Worm (Caenorhabditis elegans) whole organism, young adult: ENCODE results near the gene srh-214.

ENCODE experiments used
- F23B12.7 ChIP-seq: sonication (generic microtip); optimal IDR thresholded peaks from 2 replicates; lab custom pipeline; 2017; ENCODE audit warnings: missing genetic modification characterization, mild to moderate bottlenecking, missing compliant biosample characterization, antibody characterized with exemption, moderate library complexity; ENCODE audit not compliant: insufficient read depth
- F52B5.7 ChIP-seq: sonication (generic microtip); optimal IDR thresholded peaks from 2 replicates; lab custom pipeline; 2016; ENCODE audit warnings: mild to moderate bottlenecking, missing genetic modification characterization, missing compliant biosample characterization
- F55B11.4 ChIP-seq: sonication (generic microtip); optimal IDR thresholded peaks from 2 replicates; lab custom pipeline; 2016; ENCODE audit warnings: missing compliant biosample characterization, missing genetic modification characterization, borderline replicate concordance; ENCODE audit not compliant: insufficient read depth
- K12H6.12 ChIP-seq: fragments of 200-800 bp; sonication (Bioruptor generic); optimal IDR thresholded peaks from 2 replicates; lab custom pipeline; 2018; ENCODE audit warnings: mild to moderate bottlenecking, missing genetic modification characterization, missing compliant biosample characterization
- Y95B8A.8 ChIP-seq: fragments of 200-800 bp; sonication (Bioruptor generic); IDR thresholded peaks from 2 replicates; pipeline ENCODE4 v1.3.6; 2022; ENCODE audit warnings: missing genetic modification reagents, missing genetic modification characterization, missing compliant biosample characterization
- ZK185.1 ChIP-seq: sonication (generic microtip); optimal IDR thresholded peaks from 2 replicates; lab custom pipeline; 2016; ENCODE audit warnings: mild to moderate bottlenecking, missing genetic modification characterization, missing compliant biosample characterization; ENCODE audit not compliant: poor library complexity, severe bottlenecking
- ama-1 ChIP-seq, 3 experiments: fragments of 150-350 bp in 1 of 3; sonication (generic microtip) in 2 of 3; optimal IDR thresholded peaks; 2 replicates each; lab custom pipeline; 2014 to 2018; ENCODE audit warnings: missing biosample characterization in 2 of 3, missing genetic modification characterization in 2 of 3, missing genetic modification reagents in 2 of 3
- aptf-3 ChIP-seq: fragments of 200-800 bp; sonication (Bioruptor generic); IDR thresholded peaks from 2 replicates; pipeline ENCODE4 v1.3.6; 2022; ENCODE audit warnings: missing genetic modification characterization, missing compliant biosample characterization
- attf-5 ChIP-seq: fragments of 200-800 bp; sonication (Bioruptor generic); optimal IDR thresholded peaks from 2 replicates; lab custom pipeline; 2018; ENCODE audit warnings: mild to moderate bottlenecking, missing genetic modification characterization, missing compliant biosample characterization
- attf-6 ChIP-seq: fragments of 200-800 bp; sonication (Bioruptor generic); IDR thresholded peaks from 2 replicates; pipeline ENCODE4 v1.3.6; 2022; ENCODE audit warnings: missing genetic modification reagents, missing genetic modification characterization, missing compliant biosample characterization
- bed-1 ChIP-seq: fragments of 200-800 bp; sonication (Bioruptor generic); IDR thresholded peaks from 2 replicates; pipeline ENCODE4 v1.3.6; 2022; ENCODE audit warnings: missing genetic modification reagents, missing genetic modification characterization, missing compliant biosample characterization
- cebp-1 ChIP-seq, 2 experiments: fragments of 200-800 bp in 1 of 2; sonication (Bioruptor generic) in 1 of 2; sonication (generic microtip) in 1 of 2; IDR thresholded peaks in 1 of 2; optimal IDR thresholded peaks in 1 of 2; 2 replicates each; pipeline versions ENCODE4 v1.3.6 to Lab custom; 2017 to 2022; ENCODE audit warnings: missing compliant biosample characterization in 2 of 2, missing genetic modification characterization in 2 of 2, mild to moderate bottlenecking in 1 of 2, missing genetic modification reagents in 1 of 2, moderate library complexity in 1 of 2
- ceh-58 ChIP-seq: fragments of 200-800 bp; sonication (Bioruptor generic); IDR thresholded peaks from 2 replicates; pipeline ENCODE4 v1.3.6; 2022; ENCODE audit warnings: missing genetic modification characterization, missing compliant biosample characterization
- die-1 ChIP-seq: sonication (generic microtip); optimal IDR thresholded peaks from 2 replicates; lab custom pipeline; 2016; ENCODE audit warnings: missing genotype, mild to moderate bottlenecking, missing genetic modification characterization, missing compliant biosample characterization
- egl-18 ChIP-seq: fragments of 200-800 bp; sonication (Bioruptor generic); IDR thresholded peaks from 2 replicates; pipeline ENCODE4 v1.3.6; 2022; ENCODE audit warnings: missing genetic modification reagents, missing genetic modification characterization, missing compliant biosample characterization
- gei-17 ChIP-seq: fragments of 200-800 bp; sonication (Bioruptor generic); optimal IDR thresholded peaks from 2 replicates; lab custom pipeline; 2018; ENCODE audit warnings: mild to moderate bottlenecking, missing genetic modification characterization, missing compliant biosample characterization
- hmg-1.2 ChIP-seq: fragments of 200-800 bp; sonication (Bioruptor generic); IDR thresholded peaks from 2 replicates; pipeline ENCODE4 v1.3.6; 2022; ENCODE audit warnings: missing genetic modification reagents, missing genetic modification characterization, missing compliant biosample characterization
- let-607 ChIP-seq, 2 experiments: fragments of 200-800 bp in 1 of 2; sonication (Bioruptor generic) in 1 of 2; sonication (generic microtip) in 1 of 2; optimal IDR thresholded peaks; 2 replicates each; lab custom pipeline; 2016 to 2018; ENCODE audit warnings: mild to moderate bottlenecking in 2 of 2, missing compliant biosample characterization in 2 of 2, missing genetic modification characterization in 2 of 2, moderate library complexity in 2 of 2, missing genotype in 1 of 2
- lin-40 ChIP-seq: sonication (generic microtip); optimal IDR thresholded peaks from 2 replicates; lab custom pipeline; 2016; ENCODE audit warnings: missing genetic modification characterization, mild to moderate bottlenecking, missing compliant biosample characterization, missing genotype, missing genetic modification reagents
- madf-6 ChIP-seq: fragments of 200-800 bp; sonication (Bioruptor generic); IDR thresholded peaks from 2 replicates; pipeline ENCODE4 v1.3.6; 2022; ENCODE audit warnings: missing genetic modification reagents, missing genetic modification characterization, missing compliant biosample characterization
- mcd-1 ChIP-seq: fragments of 200-800 bp; sonication (Bioruptor generic); IDR thresholded peaks from 2 replicates; pipeline ENCODE4 v1.3.6; 2022; ENCODE audit warnings: missing genetic modification reagents, missing genetic modification characterization, missing compliant biosample characterization
- mxl-1 ChIP-seq: sonication (generic microtip); optimal IDR thresholded peaks from 2 replicates; lab custom pipeline; 2016; ENCODE audit warnings: missing genetic modification characterization, missing compliant biosample characterization
- nfya-1 ChIP-seq: sonication (generic microtip); optimal IDR thresholded peaks from 2 replicates; lab custom pipeline; 2017; ENCODE audit warnings: antibody characterized with exemption, missing compliant biosample characterization, missing genetic modification characterization, borderline replicate concordance; ENCODE audit not compliant: insufficient read depth
- nfyb-1 ChIP-seq: fragments of 200-800 bp; sonication (Bioruptor generic); IDR thresholded peaks from 2 replicates; pipeline ENCODE4 v1.3.6; 2022; ENCODE audit warnings: missing genetic modification reagents, missing genetic modification characterization, missing compliant biosample characterization
- nhr-120 ChIP-seq: fragments of 200-800 bp; sonication (Bioruptor generic); IDR thresholded peaks from 2 replicates; pipeline ENCODE4 v1.3.6; 2022; ENCODE audit warnings: missing genetic modification characterization, missing compliant biosample characterization
- nhr-179 ChIP-seq: sonication (generic microtip); optimal IDR thresholded peaks from 2 replicates; lab custom pipeline; 2016; ENCODE audit warnings: mild to moderate bottlenecking, missing genetic modification characterization, missing compliant biosample characterization
- nhr-80 ChIP-seq: sonication (generic microtip); optimal IDR thresholded peaks from 2 replicates; lab custom pipeline; 2016; ENCODE audit warnings: missing genetic modification characterization, missing compliant biosample characterization
- snpc-1.1 ChIP-seq: sonication (generic microtip); optimal IDR thresholded peaks from 2 replicates; lab custom pipeline; 2017; ENCODE audit warnings: missing genetic modification characterization, mild to moderate bottlenecking, missing compliant biosample characterization, antibody characterized with exemption, moderate library complexity, missing genotype, missing genetic modification reagents; ENCODE audit not compliant: insufficient read depth
- snpc-4 ChIP-seq, 5 experiments: fragments of 150-350 bp in 1 of 5; sonication (generic microtip) in 4 of 5; optimal IDR thresholded peaks; 2 replicates each; lab custom pipeline; 2014 to 2018; ENCODE audit warnings: missing genetic modification characterization in 5 of 5, missing biosample characterization in 3 of 5, antibody characterized with exemption in 2 of 5, mild to moderate bottlenecking in 2 of 5, missing compliant biosample characterization in 2 of 5, missing genotype in 2 of 5, moderate library complexity in 2 of 5, missing genetic modification reagents in 1 of 5
- somi-1 ChIP-seq: fragments of 200-800 bp; sonication (Bioruptor generic); optimal IDR thresholded peaks from 2 replicates; lab custom pipeline; 2018; ENCODE audit warnings: mild to moderate bottlenecking, missing genetic modification characterization, missing compliant biosample characterization
- sptf-2 ChIP-seq: fragments of 200-800 bp; sonication (Bioruptor generic); optimal IDR thresholded peaks from 2 replicates; lab custom pipeline; 2018; ENCODE audit warnings: mild to moderate bottlenecking, missing genetic modification characterization, missing compliant biosample characterization
- xnd-1 ChIP-seq: sonication (generic microtip); optimal IDR thresholded peaks from 2 replicates; lab custom pipeline; 2016; ENCODE audit warnings: missing genotype, missing genetic modification reagents, missing genetic modification characterization, missing compliant biosample characterization
- zfh-2 ChIP-seq: fragments of 200-800 bp; sonication (Bioruptor generic); conservative IDR thresholded peaks from 2 replicates; pipeline ENCODE4 v1.3.6; 2022; ENCODE audit warnings: missing genetic modification reagents, missing genetic modification characterization, missing compliant biosample characterization
- ztf-26 ChIP-seq: sonication (generic microtip); optimal IDR thresholded peaks from 2 replicates; lab custom pipeline; 2017; ENCODE audit warnings: missing genetic modification characterization, missing compliant biosample characterization
- ztf-6 ChIP-seq: fragments of 200-800 bp; sonication (Bioruptor generic); IDR thresholded peaks from 2 replicates; pipeline ENCODE4 v1.3.6; 2022; ENCODE audit warnings: missing genetic modification reagents, missing genetic modification characterization, missing compliant biosample characterization

srh-214 gene

ce11 chrV:16840283-16840682 lies 10.7 kb upstream of the srh-214 start:
- TF ChIP-seq aptf-3 (GFP tag; lab: Robert Waterston, UW) (no peak), nhr-80 (tag; lab: Kevin White, UChicago) (peak; percentile 72)
- TF ChIP-seq, all 124 proteins: peak for 1

DNA sequence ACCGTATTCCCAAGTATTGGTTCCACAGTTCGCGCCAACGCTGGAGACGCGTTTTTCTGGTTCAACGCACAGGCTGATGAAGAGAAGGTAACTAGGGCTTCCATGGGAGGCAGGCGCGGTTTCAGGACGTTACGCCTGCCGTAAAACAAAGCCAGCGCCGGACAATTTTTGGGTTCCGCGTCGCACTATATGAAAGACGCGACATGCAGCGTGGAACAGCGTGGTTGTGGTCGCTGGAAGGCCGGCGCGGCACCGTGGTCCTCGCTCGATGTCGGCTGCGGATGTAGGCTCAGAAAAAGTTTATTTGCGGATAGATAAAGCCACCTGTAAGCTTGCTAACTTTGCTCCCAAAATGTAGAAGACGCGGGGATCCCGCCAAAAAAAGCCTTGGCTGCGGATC lies 8.9 kb upstream of the srh-214 start:
- TF ChIP-seq somi-1 (GFP tag; lab: Kevin White, UChicago) (no peak), ZK185.1 (tag; lab: Kevin White, UChicago) (no peak), zfh-2 (GFP tag; lab: Robert Waterston, UW) (peak; percentile 68), cebp-1 (GFP tag; IDR thresholded peaks at IDR 0.05; lab: Robert Waterston, UW) (no peak), cebp-1 (tag; optimal IDR thresholded peaks at IDR 0.05; lab: Kevin White, UChicago) (no peak), mxl-1 (tag; lab: Kevin White, UChicago) (no peak), nhr-120 (no peak), F55B11.4 (tag; lab: Kevin White, UChicago) (no peak), snpc-4 (GFP tag; optimal IDR thresholded peaks at IDR 0.05; lab: Kevin White, UChicago) (no peak), snpc-4 (tag; optimal IDR thresholded peaks at IDR 0.05; lab: Kevin White, UChicago) (peak in 2 of 4 experiments; percentile 47 to 75), gei-17 (GFP tag; lab: Kevin White, UChicago) (no peak), madf-6 (GFP tag; lab: Robert Waterston, UW) (no peak), nfyb-1 (GFP tag; lab: Robert Waterston, UW) (0 out of 2 replicates have a peak, but pooled peaks have one; percentile 39), lin-40 (tag; lab: Kevin White, UChicago) (no peak), F23B12.7 (no peak), ztf-26 (tag; lab: Kevin White, UChicago) (no peak), mcd-1 (no peak)
- TF ChIP-seq, all 124 proteins: peak for 3

- TF ChIP-seq ztf-6 (GFP tag; lab: Robert Waterston, UW) (no peak), ceh-58 (GFP tag; lab: Robert Waterston, UW) (no peak), mcd-1 (no peak), Y95B8A.8 (no peak)
Measured at ce11 chrV:16836100-16836499, 6.5 kb upstream of the srh-214 start.

- no peak for TF ChIP-seq sptf-2 (GFP tag; lab: Kevin White, UChicago)
- no peak for TF ChIP-seq die-1 (tag; lab: Kevin White, UChicago)
- no peak for TF ChIP-seq egl-18 (GFP tag; lab: Robert Waterston, UW)
- TF ChIP-seq K12H6.12 (tag; lab: Kevin White, UChicago), result no peak
- no peak for TF ChIP-seq attf-6
- no peak for TF ChIP-seq snpc-1.1 (tag; lab: Kevin White, UChicago)
- TF ChIP-seq hmg-1.2 (GFP tag; lab: Robert Waterston, UW), result no peak
- no peak for TF ChIP-seq F52B5.7 (tag; lab: Kevin White, UChicago)
- TF ChIP-seq Y95B8A.8, result no peak
- TF ChIP-seq let-607 (tag; optimal IDR thresholded peaks at IDR 0.05; lab: Kevin White, UChicago), result no peak
- TF ChIP-seq cebp-1 (GFP tag; IDR thresholded peaks at IDR 0.05; lab: Robert Waterston, UW), result no peak
- no peak for TF ChIP-seq cebp-1 (tag; optimal IDR thresholded peaks at IDR 0.05; lab: Kevin White, UChicago)
- TF ChIP-seq bed-1 (GFP tag; lab: Robert Waterston, UW), result no peak
- no peak for TF ChIP-seq nhr-179 (tag; lab: Kevin White, UChicago)
- no peak for TF ChIP-seq attf-5 (GFP tag; lab: Kevin White, UChicago)
- TF ChIP-seq xnd-1 (tag; lab: Kevin White, UChicago), result no peak
- TF ChIP-seq zfh-2 (GFP tag; lab: Robert Waterston, UW), result no peak
- no peak for TF ChIP-seq nfya-1
- no peak for TF ChIP-seq ama-1 (optimal IDR thresholded peaks at IDR 0.05; lab: Kevin White, UChicago)
- TF ChIP-seq ama-1 (GFP tag; optimal IDR thresholded peaks at IDR 0.05; lab: Kevin White, UChicago), result no peak
Measured at ce11 chrV:16834989-16835388, 5.4 kb upstream of the srh-214 start, which contains the start of gene tni-3. TSS of gene tni-3 (minus strand) at chrV:16835128.
